Fruit fly (Drosophila melanogaster): Measurements from ENCODE around the gene CG12003.

Gene CG12003

dm6 chr3L:1587140-1587849 is 22.1 kb downstream of the CG12003 start (continued):
- TF ChIP-seq CG17328 (GFP tag; IDR thresholded peaks at IDR 0.05), result peak; percentile 74
- TF ChIP-seq ash1 (GFP tag; optimal IDR thresholded peaks at IDR 0.05), result peak; percentile 31
- peak; percentile 57 for TF ChIP-seq Sox100B (GFP tag; optimal IDR thresholded peaks at IDR 0.05)
- TF ChIP-seq CG13123 (GFP tag; optimal IDR thresholded peaks at IDR 0.05), result peak; percentile 36
- peak; percentile 43 for TF ChIP-seq CG13775 (GFP tag; optimal IDR thresholded peaks at IDR 0.05)
- peak; percentile 87 for TF ChIP-seq CG2889 (GFP tag; IDR thresholded peaks at IDR 0.05)
- TF ChIP-seq CG12071 (GFP tag; optimal IDR thresholded peaks at IDR 0.05), result peak; percentile 90
- peak; percentile 57 to 71 for TF ChIP-seq chif (GFP tag; optimal IDR thresholded peaks at IDR 0.05)
- peak in 1 of 3 experiments; percentile 9 for TF ChIP-seq lola (GFP tag; optimal IDR thresholded peaks at IDR 0.05)
- TF ChIP-seq zfh2 (GFP tag; optimal IDR thresholded peaks at IDR 0.05), result peak; percentile 62
- TF ChIP-seq CG31388 (GFP tag; optimal IDR thresholded peaks at IDR 0.05), result peak; percentile 43
- peak; percentile 84 for TF ChIP-seq CG4820 (GFP tag; optimal IDR thresholded peaks at IDR 0.05)
- TF ChIP-seq insv (GFP tag; optimal IDR thresholded peaks at IDR 0.05), result no peak
- peak; percentile 76 for TF ChIP-seq CG11560 (tag; IDR thresholded peaks at IDR 0.05)
- no peak for TF ChIP-seq CG17912 (GFP tag; optimal IDR thresholded peaks at IDR 0.05)
- peak; percentile 75 for TF ChIP-seq pho (GFP tag; optimal IDR thresholded peaks at IDR 0.05)
- TF ChIP-seq exex (tag; optimal IDR thresholded peaks at IDR 0.05), result peak; percentile 11
- TF ChIP-seq dan (GFP tag; IDR thresholded peaks at IDR 0.05), result peak; percentile 64
- peak; percentile 92 for TF ChIP-seq Antp (GFP tag; optimal IDR thresholded peaks at IDR 0.05)
- TF ChIP-seq CG32772 (GFP tag; IDR thresholded peaks at IDR 0.05), result peak; percentile 86
- TF ChIP-seq Oli (tag; optimal IDR thresholded peaks at IDR 0.05), result peak; percentile 81
- peak; percentile 79 for TF ChIP-seq CG10654 (GFP tag; optimal IDR thresholded peaks at IDR 0.05)
- peak; percentile 84 for TF ChIP-seq CoRest (tag; optimal IDR thresholded peaks at IDR 0.05)
- TF ChIP-seq CG8388 (GFP tag; optimal IDR thresholded peaks at IDR 0.05), result peak; percentile 26
- peak; percentile 33 for TF ChIP-seq CG9437 (GFP tag; optimal IDR thresholded peaks at IDR 0.05)
- peak; percentile 80 for TF ChIP-seq CG13296 (GFP tag; optimal IDR thresholded peaks at IDR 0.05)
- TF ChIP-seq zen (tag; optimal IDR thresholded peaks at IDR 0.05), result peak; percentile 64
- peak; percentile 42 for TF ChIP-seq CG16815 (GFP tag; optimal IDR thresholded peaks at IDR 0.05)
- peak; percentile 46 for TF ChIP-seq CG14710 (tag; optimal IDR thresholded peaks at IDR 0.05)
- TF ChIP-seq Aef1 (GFP tag; IDR thresholded peaks at IDR 0.05), result peak; percentile 90
- TF ChIP-seq CG2116 (GFP tag; optimal IDR thresholded peaks at IDR 0.05), result peak; percentile 9
- TF ChIP-seq bcd (GFP tag; optimal IDR thresholded peaks at IDR 0.05), result peak; percentile 75
- TF ChIP-seq dmrt99B (tag; optimal IDR thresholded peaks at IDR 0.05), result peak; percentile 88
- TF ChIP-seq NC2β (GFP tag; optimal IDR thresholded peaks at IDR 0.05), result peak; percentile 45
- TF ChIP-seq Hr39 (optimal IDR thresholded peaks at IDR 0.05), result no peak
- peak; percentile 89 for TF ChIP-seq CG2120 (GFP tag; optimal IDR thresholded peaks at IDR 0.05)
- peak; percentile 87 for TF ChIP-seq CG2678 (tag; optimal IDR thresholded peaks at IDR 0.05)
- TF ChIP-seq ara (GFP tag; IDR thresholded peaks at IDR 0.05), result peak; percentile 76
- peak; percentile 59 for TF ChIP-seq CG10543 (GFP tag; optimal IDR thresholded peaks at IDR 0.05)
- TF ChIP-seq pita (GFP tag; optimal IDR thresholded peaks at IDR 0.05), result no peak
- TF ChIP-seq grn (GFP tag; optimal IDR thresholded peaks at IDR 0.05), result no peak
- no peak for TF ChIP-seq Dll (GFP tag; IDR thresholded peaks at IDR 0.05; ENCODE audit: partially characterized antibody)
- peak; percentile 92 for TF ChIP-seq ind (GFP tag; optimal IDR thresholded peaks at IDR 0.05)
- TF ChIP-seq ftz-f1 (GFP tag; optimal IDR thresholded peaks at IDR 0.05), result no peak
- TF ChIP-seq CrebB (tag; optimal IDR thresholded peaks at IDR 0.05), result peak; percentile 50
- peak; percentile 58 for TF ChIP-seq klu (GFP tag; IDR thresholded peaks at IDR 0.05)
- TF ChIP-seq corto (GFP tag; optimal IDR thresholded peaks at IDR 0.05), result no peak
- TF ChIP-seq eve (GFP tag; optimal IDR thresholded peaks at IDR 0.05), result no peak
- TF ChIP-seq ewg (GFP tag; optimal IDR thresholded peaks at IDR 0.05), result peak; percentile 41
- TF ChIP-seq Awh (GFP tag; IDR thresholded peaks at IDR 0.05), result peak; percentile 84

Data from whole organism, embryonic.